Worm (Caenorhabditis elegans) whole organism, L2 larva: ENCODE results near the gene chil-4.

Experiments
- F13H6.1 ChIP-seq: sonication (generic microtip); optimal IDR thresholded peaks from 2 replicates; lab custom pipeline; 2016; ENCODE audit warnings: missing genetic modification characterization, missing compliant biosample characterization
- Y55F3AM.14 ChIP-seq: fragments of 200-800 bp; sonication (Bioruptor generic); optimal IDR thresholded peaks from 2 replicates; lab custom pipeline; 2018; ENCODE audit warnings: mild to moderate bottlenecking, missing genetic modification characterization, missing compliant biosample characterization
- ZK546.5 ChIP-seq: sonication (generic microtip); optimal IDR thresholded peaks from 2 replicates; lab custom pipeline; 2017; ENCODE audit warnings: missing biosample characterization, missing genetic modification characterization
- alr-1 ChIP-seq: fragments of 150-350 bp; optimal IDR thresholded peaks from 2 replicates; lab custom pipeline; 2014; ENCODE audit warnings: missing biosample characterization, missing genetic modification characterization
- aly-2 ChIP-seq: fragments of 150-350 bp; optimal IDR thresholded peaks from 2 replicates; lab custom pipeline; 2014; ENCODE audit warnings: missing biosample characterization, missing genetic modification characterization
- ama-1 ChIP-seq: fragments of 150-350 bp; optimal IDR thresholded peaks from 2 replicates; lab custom pipeline; 2018; ENCODE audit warnings: inconsistent platforms
- blmp-1 ChIP-seq: sonication (generic microtip); optimal IDR thresholded peaks from 2 replicates; lab custom pipeline; 2017; ENCODE audit warnings: missing genetic modification characterization, mild to moderate bottlenecking, missing compliant biosample characterization, antibody characterized with exemption, moderate library complexity; ENCODE audit not compliant: insufficient read depth
- ceh-16 ChIP-seq: fragments of 150-350 bp; optimal IDR thresholded peaks from 2 replicates; lab custom pipeline; 2014; ENCODE audit warnings: missing biosample characterization, missing genetic modification characterization
- ceh-82 ChIP-seq: fragments of 150-350 bp; optimal IDR thresholded peaks from 2 replicates; lab custom pipeline; 2014; ENCODE audit warnings: missing biosample characterization, missing genetic modification characterization
- dmd-4 ChIP-seq: sonication (generic microtip); optimal IDR thresholded peaks from 2 replicates; lab custom pipeline; 2017; ENCODE audit warnings: missing biosample characterization, missing genetic modification characterization
- egl-27 ChIP-seq: sonication (generic microtip); optimal IDR thresholded peaks from 3 replicates; lab custom pipeline; 2017; ENCODE audit warnings: missing biosample characterization, missing genetic modification reagents, missing genetic modification characterization
- elt-1 ChIP-seq: fragments of 150-350 bp; optimal IDR thresholded peaks from 2 replicates; lab custom pipeline; 2014; ENCODE audit warnings: missing biosample characterization, missing genetic modification characterization
- lin-11 ChIP-seq: fragments of 150-350 bp; sonication (generic microtip); optimal IDR thresholded peaks from 2 replicates; lab custom pipeline; 2014; ENCODE audit warnings: missing biosample characterization, missing genetic modification characterization, inconsistent platforms, mixed read lengths
- lin-13 ChIP-seq: fragments of 150-350 bp; optimal IDR thresholded peaks from 2 replicates; lab custom pipeline; 2014; ENCODE audit warnings: missing biosample characterization, missing genetic modification reagents, missing genetic modification characterization
- lin-39 ChIP-seq: fragments of 150-350 bp; optimal IDR thresholded peaks from 2 replicates; lab custom pipeline; 2014; ENCODE audit warnings: missing biosample characterization, missing genetic modification reagents, missing genetic modification characterization
- lsy-2 ChIP-seq, 2 experiments: fragments of 150-350 bp in 1 of 2; sonication (generic microtip) in 1 of 2; optimal IDR thresholded peaks; 2 replicates each; lab custom pipeline; 2014 to 2017; ENCODE audit warnings: missing biosample characterization in 2 of 2, missing genetic modification characterization in 2 of 2
- mdl-1 ChIP-seq, 2 experiments: fragments of 150-350 bp in 1 of 2; sonication (generic microtip) in 1 of 2; optimal IDR thresholded peaks; 2 replicates each; lab custom pipeline; 2017; ENCODE audit warnings: missing biosample characterization in 2 of 2, missing genetic modification characterization in 2 of 2
- nhr-10 ChIP-seq: sonication (generic microtip); optimal IDR thresholded peaks from 2 replicates; lab custom pipeline; 2017; ENCODE audit warnings: missing biosample characterization, missing genetic modification characterization
- nhr-12 ChIP-seq: fragments of 150-350 bp; optimal IDR thresholded peaks from 2 replicates; lab custom pipeline; 2014; ENCODE audit warnings: missing biosample characterization, missing genetic modification characterization
- nhr-21 ChIP-seq: fragments of 150-350 bp; optimal IDR thresholded peaks from 2 replicates; lab custom pipeline; 2014; ENCODE audit warnings: missing biosample characterization, missing genetic modification characterization
- nhr-23 ChIP-seq: fragments of 150-350 bp; optimal IDR thresholded peaks from 2 replicates; lab custom pipeline; 2014; ENCODE audit warnings: missing biosample characterization, missing genetic modification reagents, missing genetic modification characterization
- nhr-237 ChIP-seq: fragments of 150-350 bp; optimal IDR thresholded peaks from 2 replicates; lab custom pipeline; 2014; ENCODE audit warnings: missing biosample characterization, missing genetic modification characterization
- nhr-25 ChIP-seq: fragments of 150-350 bp; sonication (generic microtip); optimal IDR thresholded peaks from 3 replicates; lab custom pipeline; 2014; ENCODE audit warnings: missing biosample characterization, missing genetic modification characterization
- sem-4 ChIP-seq: fragments of 150-350 bp; optimal IDR thresholded peaks from 2 replicates; lab custom pipeline; 2014; ENCODE audit warnings: missing biosample characterization, missing genetic modification reagents, missing genetic modification characterization
- sma-3 ChIP-seq: sonication (generic microtip); optimal IDR thresholded peaks from 2 replicates; lab custom pipeline; 2016; ENCODE audit warnings: missing genetic modification reagents, missing genetic modification characterization, missing compliant biosample characterization
- sma-9 ChIP-seq, 2 experiments: fragments of 150-350 bp in 1 of 2; sonication (generic microtip) in 1 of 2; optimal IDR thresholded peaks; 2 replicates each; lab custom pipeline; 2014 to 2016; ENCODE audit warnings: missing genetic modification characterization in 2 of 2, mild to moderate bottlenecking in 1 of 2, missing biosample characterization in 1 of 2, missing compliant biosample characterization in 1 of 2, missing genetic modification reagents in 1 of 2, moderate library complexity in 1 of 2
- snpc-4 ChIP-seq: fragments of 150-350 bp; optimal IDR thresholded peaks from 2 replicates; lab custom pipeline; 2014; ENCODE audit warnings: missing biosample characterization, missing genetic modification characterization
- unc-55 ChIP-seq: fragments of 150-350 bp; sonication (generic microtip); optimal IDR thresholded peaks from 3 replicates; lab custom pipeline; 2014; ENCODE audit warnings: missing biosample characterization, missing genetic modification reagents, missing genetic modification characterization
- unc-62 ChIP-seq: fragments of 150-350 bp; optimal IDR thresholded peaks from 2 replicates; lab custom pipeline; 2014; ENCODE audit warnings: missing biosample characterization, missing genetic modification reagents, missing genetic modification characterization
- ztf-11 ChIP-seq: sonication (generic microtip); optimal IDR thresholded peaks from 2 replicates; lab custom pipeline; 2017; ENCODE audit warnings: missing biosample characterization, missing genetic modification characterization
- ztf-4 ChIP-seq: fragments of 150-350 bp; optimal IDR thresholded peaks from 2 replicates; lab custom pipeline; 2014; ENCODE audit warnings: missing biosample characterization, missing genetic modification characterization

chil-4 gene

DNA sequence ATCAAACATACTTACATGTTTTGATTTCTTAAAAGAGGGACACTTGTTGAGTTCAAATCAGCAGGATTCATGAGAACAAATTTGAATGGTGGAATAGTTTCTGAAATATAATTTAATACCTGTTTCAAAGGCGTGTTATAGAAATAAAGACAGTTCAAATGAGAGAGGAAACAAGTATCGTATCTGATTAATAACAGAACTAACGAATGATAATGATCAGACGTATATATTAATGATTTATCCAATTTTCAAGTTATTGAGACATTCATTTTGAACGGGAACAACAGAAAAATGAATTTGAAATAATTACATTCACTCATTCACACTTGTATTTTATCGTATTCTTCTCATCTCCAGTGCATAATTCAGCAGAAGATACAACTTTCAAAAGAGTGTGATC, at the start of gene chil-4:
chil-4 (minus strand) TSS at position 101 of the 400 bp plus-strand sequence.
- no peak for TF ChIP-seq nhr-12
- no peak for TF ChIP-seq nhr-25 (tag; lab: Kevin White, UChicago)
- TF ChIP-seq nhr-21 (tag; lab: Kevin White, UChicago): no peak
- no peak for TF ChIP-seq ztf-11
- TF ChIP-seq lin-11: no peak
- TF ChIP-seq nhr-23 (tag; lab: Kevin White, UChicago): no peak

DNA sequence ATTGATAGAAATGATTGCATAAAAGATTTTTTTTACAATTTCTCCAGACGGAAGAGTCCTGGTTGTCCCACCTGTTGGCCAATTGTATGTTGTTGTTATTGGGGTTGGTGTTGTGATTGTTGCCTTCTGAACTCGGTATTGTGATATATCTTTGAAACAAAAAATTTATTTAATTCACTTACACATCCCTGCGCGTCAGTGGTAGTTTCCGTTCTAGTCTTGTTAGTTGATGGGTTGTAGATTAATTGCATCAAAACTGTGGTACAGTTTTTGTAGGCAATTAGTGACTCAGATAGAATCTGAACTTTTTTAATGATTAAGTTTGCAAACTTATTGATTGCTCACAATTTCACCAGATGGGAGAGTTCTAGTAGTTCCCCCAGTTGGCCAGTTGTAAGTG, 48.9 kb upstream of the chil-4 start:
- TF ChIP-seq ZK546.5 (no peak), lsy-2 (tag; optimal IDR thresholded peaks at IDR 0.05; lab: Kevin White, UChicago) (no peak), nhr-25 (tag; lab: Kevin White, UChicago) (no peak), aly-2 (tag; lab: Kevin White, UChicago) (no peak), ztf-4 (tag; lab: Kevin White, UChicago) (no peak), elt-1 (tag; lab: Kevin White, UChicago) (no peak), Y55F3AM.14 (GFP tag; lab: Kevin White, UChicago) (no peak), nhr-237 (tag; lab: Kevin White, UChicago) (no peak), sma-3 (GFP tag; lab: Kevin White, UChicago) (no peak), ceh-82 (tag; lab: Kevin White, UChicago) (no peak), egl-27 (tag; lab: Kevin White, UChicago) (no peak)

DNA sequence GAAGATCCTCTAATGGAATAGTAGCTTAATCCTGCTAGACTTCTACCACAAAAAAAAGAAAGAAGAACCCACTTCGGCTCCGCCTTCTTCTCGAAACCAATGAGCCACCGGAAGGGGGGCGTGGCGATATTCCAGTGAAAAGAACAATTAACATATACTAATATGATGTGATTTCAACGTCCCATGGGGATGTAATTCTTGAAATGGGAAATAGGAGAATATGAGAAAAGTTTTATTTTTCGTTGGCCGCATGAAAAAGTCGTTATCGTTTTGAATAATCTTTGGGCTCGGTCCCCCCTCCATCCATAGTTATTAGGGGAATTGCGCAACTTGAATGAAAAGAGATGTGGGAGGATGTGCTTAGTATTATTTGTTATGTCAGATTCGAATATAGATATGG, 44.8 kb upstream of the chil-4 start, which contains the start of gene unc-4:
unc-4 (minus strand) TSS at position 101 of the 400 bp plus-strand sequence.
- TF ChIP-seq nhr-25 (tag; lab: Kevin White, UChicago) (no peak), nhr-23 (tag; lab: Kevin White, UChicago) (no peak), aly-2 (tag; lab: Kevin White, UChicago) (no peak), sem-4 (tag; lab: Kevin White, UChicago) (no peak), ama-1 (no peak), mdl-1 (tag; optimal IDR thresholded peaks at IDR 0.05; lab: Kevin White, UChicago) (no peak), lin-11 (no peak), nhr-10 (tag; lab: Kevin White, UChicago) (no peak), dmd-4 (tag; lab: Kevin White, UChicago) (no peak), egl-27 (tag; lab: Kevin White, UChicago) (no peak), snpc-4 (tag; lab: Kevin White, UChicago) (no peak), Y55F3AM.14 (GFP tag; lab: Kevin White, UChicago) (no peak)

DNA sequence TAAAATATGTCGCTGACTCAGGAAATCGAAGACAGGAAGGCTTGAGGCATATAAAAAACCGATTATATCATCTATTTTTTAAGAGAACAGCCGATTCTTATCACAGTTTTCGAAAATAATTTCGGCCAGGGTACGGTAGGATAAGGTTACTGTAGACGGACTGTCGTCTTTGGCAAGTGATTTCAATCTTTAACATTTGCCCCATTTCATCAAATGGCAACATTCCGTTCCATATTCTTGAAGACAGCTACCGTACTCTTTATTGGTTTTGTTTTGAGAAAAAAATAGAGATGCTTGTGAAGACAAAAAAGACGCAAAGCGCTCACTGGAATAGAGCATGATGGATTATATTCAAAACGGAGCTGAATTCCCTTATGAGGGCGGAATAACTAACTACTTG, 43.2 kb upstream of the chil-4 start:
- no peak for TF ChIP-seq ceh-16 (tag; lab: Kevin White, UChicago)
- TF ChIP-seq sma-9 (GFP tag; optimal IDR thresholded peaks at IDR 0.05; lab: Kevin White, UChicago): no peak
- no peak for TF ChIP-seq sma-9 (tag; optimal IDR thresholded peaks at IDR 0.05; lab: Kevin White, UChicago)
- TF ChIP-seq unc-62 (GFP tag; lab: Kevin White, UChicago): no peak
- TF ChIP-seq lin-13 (GFP tag; lab: Kevin White, UChicago): no peak
- no peak for TF ChIP-seq ceh-82 (tag; lab: Kevin White, UChicago)
- no peak for TF ChIP-seq elt-1 (tag; lab: Kevin White, UChicago)
- TF ChIP-seq egl-27 (tag; lab: Kevin White, UChicago): no peak
- TF ChIP-seq nhr-23 (tag; lab: Kevin White, UChicago): no peak
- no peak for TF ChIP-seq aly-2 (tag; lab: Kevin White, UChicago)
- TF ChIP-seq alr-1: no peak
- TF ChIP-seq lsy-2 (tag; optimal IDR thresholded peaks at IDR 0.05; lab: Kevin White, UChicago): no peak
- no peak for TF ChIP-seq lin-39 (tag; lab: Kevin White, UChicago)
- TF ChIP-seq blmp-1 (tag; lab: Kevin White, UChicago): no peak
- no peak for TF ChIP-seq ztf-4 (tag; lab: Kevin White, UChicago)
- TF ChIP-seq, all 48 proteins: peak for 0

DNA sequence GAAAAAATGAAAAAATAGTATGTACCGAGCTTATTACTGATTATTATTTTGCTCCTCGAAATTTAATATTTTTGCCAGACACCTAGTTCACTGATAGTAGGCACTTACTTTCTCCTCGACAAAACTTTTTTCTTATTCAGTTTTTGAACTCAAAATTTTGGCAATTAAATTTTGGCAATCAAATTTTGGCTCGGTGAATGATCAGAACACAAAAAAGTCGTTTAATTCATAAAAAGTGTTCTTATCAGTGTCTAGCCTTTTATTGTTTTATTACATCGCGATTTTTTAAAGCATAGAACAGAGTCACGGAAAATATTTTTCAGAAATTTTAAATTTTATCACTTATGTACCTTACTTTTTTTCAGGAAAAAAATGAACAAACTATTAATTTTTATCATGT, 39.7 kb upstream of the chil-4 start:
- TF ChIP-seq ceh-16 (tag; lab: Kevin White, UChicago) (no peak), F13H6.1 (tag; lab: Kevin White, UChicago) (no peak), unc-55 (GFP tag; lab: Kevin White, UChicago) (no peak), ceh-82 (tag; lab: Kevin White, UChicago) (no peak), lsy-2 (tag; optimal IDR thresholded peaks at IDR 0.05; lab: Kevin White, UChicago) (no peak)
